Worm (Caenorhabditis elegans): ENCODE results near the gene myo-6.

DNA sequence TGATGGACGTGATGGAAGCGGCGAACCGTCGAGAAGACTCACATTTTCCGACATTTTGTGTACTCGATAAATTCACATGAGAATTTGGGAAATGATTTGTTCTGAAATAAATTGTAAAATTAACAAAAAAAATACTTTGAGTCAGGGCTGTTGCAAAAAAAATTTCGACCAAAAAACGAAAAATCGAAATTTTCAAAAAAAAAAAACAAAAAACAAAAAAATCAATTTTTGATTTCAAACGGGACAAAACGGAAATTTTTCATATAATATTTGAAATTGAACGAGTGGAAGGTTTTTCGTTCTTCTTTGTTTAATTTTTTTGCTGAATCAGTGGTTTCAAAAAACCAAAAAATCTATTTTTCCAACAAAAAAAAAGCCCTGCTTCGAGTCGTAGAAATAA lies 45.6 kb downstream of the myo-6 start, which contains the start of gene cua-1:
- no peak for TF ChIP-seq hnd-1 (tag; optimal IDR thresholded peaks at IDR 0.05)
- no peak for TF ChIP-seq pes-1 (GFP tag; IDR thresholded peaks at IDR 0.05)
- no peak for TF ChIP-seq hmg-4 (GFP tag; optimal IDR thresholded peaks at IDR 0.05)
- TF ChIP-seq F13C5.2 (tag; optimal IDR thresholded peaks at IDR 0.05) = no peak
- TF ChIP-seq ama-1 (optimal IDR thresholded peaks at IDR 0.05) = no peak
- TF ChIP-seq hmbx-1 (tag; optimal IDR thresholded peaks at IDR 0.05) = no peak
- TF ChIP-seq B0310.2 (tag; optimal IDR thresholded peaks at IDR 0.05) = no peak
- TF ChIP-seq sea-1 (GFP tag; conservative IDR thresholded peaks at IDR 0.05) = no peak
- no peak for TF ChIP-seq tra-4 (tag; optimal IDR thresholded peaks at IDR 0.05)
- no peak for TF ChIP-seq scrt-1 (GFP tag; IDR thresholded peaks at IDR 0.05)
- TF ChIP-seq flt-1 (GFP tag; IDR thresholded peaks at IDR 0.05) = no peak
- no peak for TF ChIP-seq ceh-36 (tag; optimal IDR thresholded peaks at IDR 0.05)
- TF ChIP-seq ets-7 (tag; optimal IDR thresholded peaks at IDR 0.05) = no peak
- no peak for TF ChIP-seq aly-1 (tag; optimal IDR thresholded peaks at IDR 0.05)

All from whole organism, early embryonic.